Worm (Caenorhabditis elegans): ENCODE measurements around the gene Y57G11B.5.

DNA sequence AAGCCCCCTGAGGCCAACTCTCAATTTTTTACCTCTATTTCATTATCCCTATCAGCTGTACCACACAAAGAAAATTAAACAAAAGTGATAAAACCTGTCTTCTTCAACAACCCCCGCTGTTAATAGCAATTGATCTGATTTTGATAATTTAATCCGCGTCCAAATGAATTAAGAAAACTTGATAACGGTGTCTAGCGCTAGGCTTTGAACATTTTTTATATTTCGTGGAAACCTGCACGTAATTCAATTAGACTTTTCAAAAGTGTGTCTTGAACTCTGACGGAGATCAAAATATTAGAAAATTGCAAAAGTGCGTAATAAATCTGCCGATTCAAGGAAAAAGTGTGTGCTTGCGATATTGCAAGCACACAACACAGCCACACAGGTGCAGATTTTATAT lies 38.8 kb downstream of the Y57G11B.5 start:
- TF ChIP-seq W03F9.2 (tag; optimal IDR thresholded peaks at IDR 0.05) (no peak), him-1 (tag; optimal IDR thresholded peaks at IDR 0.05) (no peak), dao-5 (tag; optimal IDR thresholded peaks at IDR 0.05) (no peak)

All from whole organism, L4/young adult.